Fruit fly (Drosophila melanogaster) whole organism, prepupa: ENCODE data around the gene rn.
A peak's percentile ranks its signal among the peaks of the same experiment; 100 is the strongest.

Experiments
- Blimp-1 ChIP-seq: fragments of 200-800 bp; sonication (Bioruptor generic); optimal IDR thresholded peaks from 3 replicates; lab custom pipeline; 2017; ENCODE audit warnings: missing biosample characterization, missing genetic modification characterization, mild to moderate bottlenecking, moderate library complexity, missing genetic modification reagents
- CG10631 ChIP-seq: fragments of 200-800 bp; sonication (Bioruptor generic); optimal IDR thresholded peaks from 2 replicates; lab custom pipeline; 2016; ENCODE audit warnings: missing biosample characterization, missing genetic modification characterization
- CG10669 ChIP-seq: fragments of 200-800 bp; sonication (Bioruptor generic); optimal IDR thresholded peaks from 3 replicates; lab custom pipeline; 2018; ENCODE audit warnings: missing biosample characterization, mild to moderate bottlenecking, missing genetic modification characterization, moderate library complexity
- CG11902 ChIP-seq: fragments of 200-800 bp; sonication (Bioruptor generic); optimal IDR thresholded peaks from 3 replicates; lab custom pipeline; 2016; ENCODE audit warnings: missing biosample characterization, missing genetic modification characterization
- CG15336 ChIP-seq: fragments of 200-800 bp; sonication (Bioruptor generic); IDR thresholded peaks from 2 replicates; pipeline ENCODE4 v1.3.6; 2022; ENCODE audit warnings: missing biosample characterization, missing genetic modification characterization
- CG1621 ChIP-seq: fragments of 200-800 bp; sonication (Bioruptor generic); optimal IDR thresholded peaks from 3 replicates; lab custom pipeline; 2018; ENCODE audit warnings: missing biosample characterization, mild to moderate bottlenecking, missing genetic modification characterization
- CG16779 ChIP-seq: fragments of 200-800 bp; sonication (Bioruptor generic); optimal IDR thresholded peaks from 3 replicates; lab custom pipeline; 2017; ENCODE audit warnings: missing biosample characterization, mild to moderate bottlenecking, missing genetic modification characterization
- CG31627 ChIP-seq: fragments of 200-800 bp; sonication (Bioruptor generic); optimal IDR thresholded peaks from 3 replicates; lab custom pipeline; 2016; ENCODE audit warnings: missing biosample characterization, missing genetic modification characterization
- CG32006 ChIP-seq: fragments of 200-800 bp; sonication (Bioruptor generic); optimal IDR thresholded peaks from 3 replicates; lab custom pipeline; 2017; ENCODE audit warnings: missing biosample characterization, mild to moderate bottlenecking, missing genetic modification characterization
- CG3919 ChIP-seq: fragments of 200-800 bp; sonication (Bioruptor generic); optimal IDR thresholded peaks from 3 replicates; lab custom pipeline; 2016; ENCODE audit warnings: missing biosample characterization, missing genetic modification characterization
- CG4318 ChIP-seq: fragments of 200-800 bp; sonication (Bioruptor generic); optimal IDR thresholded peaks from 3 replicates; lab custom pipeline; 2017; ENCODE audit warnings: missing biosample characterization, mild to moderate bottlenecking, missing genetic modification characterization
- CG6163 ChIP-seq: fragments of 200-800 bp; sonication (Bioruptor generic); IDR thresholded peaks from 3 replicates; pipeline ENCODE4 v1.3.6; 2022; ENCODE audit warnings: missing biosample characterization, missing genetic modification characterization
- CG6792 ChIP-seq: fragments of 200-800 bp; sonication (Bioruptor generic); optimal IDR thresholded peaks from 3 replicates; lab custom pipeline; 2016; ENCODE audit warnings: missing biosample characterization, missing genetic modification characterization
- CG6854 ChIP-seq: fragments of 200-800 bp; sonication (Bioruptor generic); optimal IDR thresholded peaks from 2 replicates; lab custom pipeline; 2017; ENCODE audit warnings: missing biosample characterization, mild to moderate bottlenecking, missing genetic modification characterization
- CG8319 ChIP-seq: fragments of 200-800 bp; sonication (Bioruptor generic); optimal IDR thresholded peaks from 3 replicates; lab custom pipeline; 2016; ENCODE audit warnings: missing biosample characterization, missing genetic modification characterization
- CG8632 ChIP-seq: fragments of 200-800 bp; sonication (Bioruptor generic); optimal IDR thresholded peaks from 3 replicates; lab custom pipeline; 2016; ENCODE audit warnings: missing biosample characterization, missing genetic modification characterization
- Eip78C ChIP-seq: fragments of 200-800 bp; sonication (Bioruptor generic); peaks from one replicate; lab custom pipeline; 2016; ENCODE audit warnings: missing biosample characterization, missing genetic modification characterization
- Eip93F ChIP-seq: fragments of 200-800 bp; sonication (Bioruptor generic); optimal IDR thresholded peaks from 2 replicates; lab custom pipeline; 2016; ENCODE audit warnings: missing biosample characterization, mild to moderate bottlenecking, missing genetic modification characterization
- Ets21C ChIP-seq: fragments of 200-800 bp; sonication (Bioruptor generic); optimal IDR thresholded peaks from 3 replicates; lab custom pipeline; 2016; ENCODE audit warnings: missing biosample characterization, missing genetic modification characterization
- Hr39 ChIP-seq: fragments of 200-800 bp; sonication (Bioruptor generic); optimal IDR thresholded peaks from 2 replicates; lab custom pipeline; 2016; ENCODE audit warnings: missing biosample characterization, missing genetic modification characterization
- Hr4 ChIP-seq: fragments of 200-800 bp; sonication (Bioruptor generic); optimal IDR thresholded peaks from 3 replicates; lab custom pipeline; 2016; ENCODE audit warnings: missing biosample characterization, missing genetic modification characterization
- Lpt ChIP-seq: fragments of 200-800 bp; sonication (Bioruptor generic); optimal IDR thresholded peaks from 3 replicates; lab custom pipeline; 2016; ENCODE audit warnings: missing biosample characterization, missing genetic modification characterization
- Met ChIP-seq: fragments of 200-800 bp; sonication (Bioruptor generic); optimal IDR thresholded peaks from 3 replicates; lab custom pipeline; 2016; ENCODE audit warnings: missing biosample characterization, missing genetic modification characterization
- OdsH ChIP-seq: fragments of 200-800 bp; sonication (Bioruptor generic); optimal IDR thresholded peaks from 3 replicates; lab custom pipeline; 2016; ENCODE audit warnings: missing biosample characterization, missing genetic modification characterization
- Smox ChIP-seq: fragments of 200-800 bp; sonication (Bioruptor generic); optimal IDR thresholded peaks from 3 replicates; lab custom pipeline; 2016; ENCODE audit warnings: missing biosample characterization, missing genetic modification characterization
- Sox102F ChIP-seq: fragments of 200-800 bp; sonication (Bioruptor generic); optimal IDR thresholded peaks from 2 replicates; lab custom pipeline; 2016; ENCODE audit warnings: missing biosample characterization, mild to moderate bottlenecking, missing genetic modification characterization
- Sox14 ChIP-seq: fragments of 200-800 bp; sonication (Bioruptor generic); optimal IDR thresholded peaks from 3 replicates; lab custom pipeline; 2016; ENCODE audit warnings: missing biosample characterization, missing genetic modification characterization
- Sox15 ChIP-seq: fragments of 200-800 bp; sonication (Bioruptor generic); optimal IDR thresholded peaks from 3 replicates; lab custom pipeline; 2016; ENCODE audit warnings: missing biosample characterization, missing genetic modification characterization
- achi ChIP-seq: fragments of 200-800 bp; sonication (Bioruptor generic); optimal IDR thresholded peaks from 3 replicates; lab custom pipeline; 2016; ENCODE audit warnings: missing biosample characterization, missing genetic modification characterization
- cyc ChIP-seq: fragments of 200-800 bp; sonication (Bioruptor generic); optimal IDR thresholded peaks from 3 replicates; lab custom pipeline; 2016; ENCODE audit warnings: missing biosample characterization, missing genetic modification characterization
- dac ChIP-seq: fragments of 200-800 bp; sonication (Bioruptor generic); optimal IDR thresholded peaks from 2 replicates; lab custom pipeline; 2017; ENCODE audit warnings: missing biosample characterization, mild to moderate bottlenecking, missing genetic modification characterization
- dsx ChIP-seq: fragments of 200-800 bp; optimal IDR thresholded peaks from 3 replicates; lab custom pipeline; 2019; ENCODE audit warnings: missing biosample characterization, mild to moderate bottlenecking, missing genetic modification characterization, moderate library complexity; ENCODE audit not compliant: poor library complexity, severe bottlenecking
- eg ChIP-seq: fragments of 200-800 bp; sonication (Bioruptor generic); IDR thresholded peaks from 3 replicates; pipeline ENCODE4 v1.3.6; 2022; ENCODE audit warnings: missing biosample characterization, missing genetic modification characterization
- fd59A ChIP-seq: fragments of 200-800 bp; sonication (Bioruptor generic); optimal IDR thresholded peaks from 2 replicates; lab custom pipeline; 2017; ENCODE audit warnings: missing biosample characterization, mild to moderate bottlenecking, missing genetic modification characterization, missing genetic modification reagents
- fd85E ChIP-seq: fragments of 200-800 bp; sonication (Bioruptor generic); optimal IDR thresholded peaks from 3 replicates; lab custom pipeline; 2016; ENCODE audit warnings: missing biosample characterization, missing genetic modification characterization
- lz ChIP-seq: fragments of 200-800 bp; sonication (Bioruptor generic); optimal IDR thresholded peaks from 3 replicates; lab custom pipeline; 2016; ENCODE audit warnings: missing biosample characterization, missing genetic modification characterization
- net ChIP-seq: fragments of 200-800 bp; sonication (Bioruptor generic); optimal IDR thresholded peaks from 3 replicates; lab custom pipeline; 2016; ENCODE audit warnings: missing biosample characterization, missing genetic modification characterization
- pdm3 ChIP-seq: fragments of 200-800 bp; sonication (Bioruptor generic); optimal IDR thresholded peaks from 3 replicates; lab custom pipeline; 2016; ENCODE audit warnings: missing biosample characterization, missing genetic modification characterization
- salr ChIP-seq, 2 experiments: fragments of 200-800 bp; sonication (Bioruptor generic); optimal IDR thresholded peaks; 3 replicates each; lab custom pipeline; 2016 to 2018; ENCODE audit warnings: missing biosample characterization in 2 of 2, missing genetic modification characterization in 2 of 2, mild to moderate bottlenecking in 1 of 2
- spab ChIP-seq: fragments of 200-800 bp; sonication (Bioruptor generic); optimal IDR thresholded peaks from 2 replicates; lab custom pipeline; 2017; ENCODE audit warnings: missing biosample characterization, mild to moderate bottlenecking, missing genetic modification characterization, missing genetic modification reagents
- svp ChIP-seq: fragments of 200-800 bp; sonication (Bioruptor generic); peaks from one replicate; lab custom pipeline; 2016; ENCODE audit warnings: missing biosample characterization, missing genetic modification characterization
- topi ChIP-seq: fragments of 200-800 bp; sonication (Bioruptor generic); optimal IDR thresholded peaks from 3 replicates; lab custom pipeline; 2016; ENCODE audit warnings: missing biosample characterization, missing genetic modification characterization
- vri ChIP-seq: fragments of 200-800 bp; sonication (Bioruptor generic); optimal IDR thresholded peaks from 3 replicates; lab custom pipeline; 2016; ENCODE audit warnings: missing biosample characterization, mild to moderate bottlenecking, missing genetic modification characterization

The rn gene

dm6 chr3R:7265567-7266208, 43.7 kb downstream of the rn start, which contains the start of the genes Gld and Syt4:
Gld (minus strand) TSS chr3R:7265703.
Syt4 (plus strand) TSS chr3R:7266065.
- TF ChIP-seq svp (GFP tag; lab: Kevin White, UChicago) (peak; percentile 14), cyc (GFP tag; lab: Kevin White, UChicago) (no peak), Blimp-1 (GFP tag; lab: Kevin White, UChicago) (no peak), CG1621 (tag; lab: Kevin White, UChicago) (no peak), CG6792 (GFP tag; lab: Kevin White, UChicago) (no peak), Eip78C (GFP tag; lab: Kevin White, UChicago) (peak; percentile 44), Sox14 (GFP tag; lab: Kevin White, UChicago) (no peak), CG4318 (no peak), eg (GFP tag; lab: Robert Waterston, UW) (peak; percentile 8; the same call in 1 of the 3 replicates), Met (GFP tag; lab: Kevin White, UChicago) (no peak), CG31627 (GFP tag; lab: Kevin White, UChicago) (no peak)

- TF ChIP-seq fd59A (GFP tag; lab: Kevin White, UChicago) (no peak), Eip93F (GFP tag; lab: Kevin White, UChicago) (no peak), CG8319 (no peak), salr (GFP tag; optimal IDR thresholded peaks at IDR 0.05; lab: Kevin White, UChicago) (no peak), CG31627 (GFP tag; lab: Kevin White, UChicago) (no peak), CG4318 (no peak)
These were observed 49.9 kb downstream of the rn start for dm6 chr3R:7259554-7259953.

- no peak for TF ChIP-seq Ets21C (GFP tag; lab: Kevin White, UChicago)
- TF ChIP-seq fd59A (GFP tag; lab: Kevin White, UChicago): no peak
- no peak for TF ChIP-seq pdm3 (GFP tag; lab: Kevin White, UChicago)
- no peak for TF ChIP-seq Blimp-1 (GFP tag; lab: Kevin White, UChicago)
- TF ChIP-seq Hr39 (GFP tag; lab: Kevin White, UChicago): no peak
- no peak for TF ChIP-seq svp (GFP tag; lab: Kevin White, UChicago)
- TF ChIP-seq Smox (GFP tag; lab: Kevin White, UChicago): no peak
- no peak for TF ChIP-seq salr (GFP tag; optimal IDR thresholded peaks at IDR 0.05; lab: Kevin White, UChicago)
These were observed 57.6 kb downstream of the rn start, which contains the start of gene Obp84a for dm6 chr3R:7251857-7252256. Obp84a (minus strand) TSS chr3R:7251957.

- peak; percentile 82 for TF ChIP-seq Hr39 (GFP tag; lab: Kevin White, UChicago)
- TF ChIP-seq Sox15: peak; percentile 76
- peak; percentile 79 for TF ChIP-seq dac (GFP tag; lab: Kevin White, UChicago)
- peak; percentile 94 for TF ChIP-seq net (GFP tag; lab: Kevin White, UChicago)
- TF ChIP-seq CG10669 (GFP tag; lab: Kevin White, UChicago): peak; percentile 94
- peak; percentile 84 for TF ChIP-seq spab
- TF ChIP-seq eg (GFP tag; lab: Robert Waterston, UW): peak; percentile 99
- TF ChIP-seq fd85E (GFP tag; lab: Kevin White, UChicago): peak; percentile 77
- no peak for TF ChIP-seq vri (GFP tag; lab: Kevin White, UChicago)
- TF ChIP-seq Ets21C (GFP tag; lab: Kevin White, UChicago): peak; percentile 81
- TF ChIP-seq CG10631 (GFP tag; lab: Kevin White, UChicago): peak; percentile 94
- peak; percentile 93 for TF ChIP-seq svp (GFP tag; lab: Kevin White, UChicago)
- peak; percentile 79 for TF ChIP-seq Blimp-1 (GFP tag; lab: Kevin White, UChicago)
- TF ChIP-seq OdsH (GFP tag; lab: Kevin White, UChicago): peak; percentile 96
- peak; percentile 99 for TF ChIP-seq CG15336 (GFP tag; lab: Robert Waterston, UW)
- TF ChIP-seq CG8632: peak; percentile 96
- TF ChIP-seq dsx (GFP tag; lab: Kevin White, UChicago): peak; percentile 96
- no peak for TF ChIP-seq CG6854 (GFP tag; lab: Kevin White, UChicago)
- peak; percentile 98 for TF ChIP-seq CG6163 (GFP tag; lab: Robert Waterston, UW)
- peak; percentile 93 for TF ChIP-seq CG16779 (tag; lab: Kevin White, UChicago)
- peak; percentile 94 for TF ChIP-seq achi (GFP tag; lab: Kevin White, UChicago)
- peak; percentile 75 for TF ChIP-seq CG11902 (GFP tag; lab: Kevin White, UChicago)
- peak; percentile 92 for TF ChIP-seq Lpt (GFP tag; lab: Kevin White, UChicago)
- peak; percentile 93 for TF ChIP-seq lz (GFP tag; lab: Kevin White, UChicago)
- TF ChIP-seq CG6792 (GFP tag; lab: Kevin White, UChicago): peak; percentile 91
- peak; percentile 94 for TF ChIP-seq Hr4
- peak in 1 of 2 experiments; percentile 80 for TF ChIP-seq salr (GFP tag; optimal IDR thresholded peaks at IDR 0.05; lab: Kevin White, UChicago)
- peak; percentile 91 for TF ChIP-seq CG4318
- peak; percentile 96 for TF ChIP-seq CG32006 (GFP tag; lab: Kevin White, UChicago)
- peak; percentile 90 for TF ChIP-seq Sox102F
- TF ChIP-seq CG3919: peak; percentile 96
- peak; percentile 93 for TF ChIP-seq topi (GFP tag; lab: Kevin White, UChicago)
These were observed 60.0 kb downstream of the rn start, which contains the start of the genes CG1227 and Dtwd2 for dm6 chr3R:7249460-7249859. CG1227 (minus strand) TSS chr3R:7249738. Dtwd2 (plus strand) TSS chr3R:7249795.
